Worm (Caenorhabditis elegans): ENCODE results near the gene str-228.

The str-228 gene

DNA sequence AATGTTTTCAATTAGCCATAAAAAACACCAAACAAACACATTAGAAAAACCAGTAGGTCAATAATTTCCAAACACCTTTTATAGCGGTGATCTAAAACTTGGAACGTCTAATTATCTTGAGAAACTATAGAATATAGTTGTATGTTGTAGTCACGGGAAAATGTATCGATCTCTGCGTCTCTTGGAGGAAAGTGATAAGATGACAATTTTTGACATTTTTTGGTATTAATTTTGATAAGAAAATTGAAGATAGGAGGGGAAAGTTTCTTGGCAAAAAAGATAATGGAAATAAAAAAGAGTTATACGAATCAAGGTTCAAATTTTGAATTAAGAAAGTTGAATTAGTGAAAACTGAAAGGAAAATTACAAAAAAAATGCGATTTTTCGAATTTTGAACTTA, 4.2 kb upstream of the str-228 start:
- TF ChIP-seq fkh-4 (tag; optimal IDR thresholded peaks at IDR 0.05; ENCODE audit: borderline replicate concordance) (no peak), pqm-1 (tag; optimal IDR thresholded peaks at IDR 0.05) (peak; percentile 47), nhr-90 (tag; optimal IDR thresholded peaks at IDR 0.05; ENCODE audit: poor library complexity) (peak; percentile 28), hpl-2 (GFP tag; optimal IDR thresholded peaks at IDR 0.05) (no peak), lin-35 (GFP tag; optimal IDR thresholded peaks at IDR 0.05) (peak in 1 of 2 experiments; percentile 28), unc-98 (GFP tag; IDR thresholded peaks at IDR 0.05) (no peak), ceh-8 (GFP tag; optimal IDR thresholded peaks at IDR 0.05) (no peak), sptf-1 (tag; optimal IDR thresholded peaks at IDR 0.05) (no peak), nhr-20 (tag; optimal IDR thresholded peaks at IDR 0.05) (peak; percentile 84), vab-15 (tag; optimal IDR thresholded peaks at IDR 0.05) (no peak), unc-30 (tag; optimal IDR thresholded peaks at IDR 0.05) (no peak), nhr-85 (tag) (peak; percentile 74), lir-3 (tag; optimal IDR thresholded peaks at IDR 0.05; ENCODE audit: poor library complexity) (no peak), hlh-17 (GFP tag; optimal IDR thresholded peaks at IDR 0.05; ENCODE audit: borderline replicate concordance) (no peak), nhr-71 (tag; optimal IDR thresholded peaks at IDR 0.05) (no peak), efl-1 (optimal IDR thresholded peaks at IDR 0.05) (no peak), efl-1 (GFP tag; optimal IDR thresholded peaks at IDR 0.05 in 1 of 2) (no peak), efl-3 (GFP tag; optimal IDR thresholded peaks at IDR 0.05) (no peak), lin-14 (GFP tag; optimal IDR thresholded peaks at IDR 0.05) (no peak), ceh-88 (GFP tag; IDR thresholded peaks at IDR 0.05) (no peak), mef-2 (tag; optimal IDR thresholded peaks at IDR 0.05) (no peak), mdl-1 (tag; optimal IDR thresholded peaks at IDR 0.05) (no peak), nhr-76 (tag; optimal IDR thresholded peaks at IDR 0.05) (no peak), blmp-1 (tag; optimal IDR thresholded peaks at IDR 0.05) (peak; percentile 86), nhr-77 (tag; optimal IDR thresholded peaks at IDR 0.05) (no peak), aly-2 (tag; optimal IDR thresholded peaks at IDR 0.05) (no peak), aha-1 (tag; optimal IDR thresholded peaks at IDR 0.05) (no peak), nhr-84 (tag; optimal IDR thresholded peaks at IDR 0.05) (no peak), lin-39 (tag; optimal IDR thresholded peaks at IDR 0.05) (no peak), Y116A8C.19 (tag; optimal IDR thresholded peaks at IDR 0.05; ENCODE audit: borderline replicate concordance) (no peak), tlp-1 (tag; optimal IDR thresholded peaks at IDR 0.05) (peak; percentile 48), C16A3.4 (tag; optimal IDR thresholded peaks at IDR 0.05) (no peak), zip-4 (GFP tag; optimal IDR thresholded peaks at IDR 0.05) (no peak), snpc-4 (tag; optimal IDR thresholded peaks at IDR 0.05) (no peak), lin-15B (tag; optimal IDR thresholded peaks at IDR 0.05) (no peak), egl-27 (tag; optimal IDR thresholded peaks at IDR 0.05) (no peak), grh-1 (GFP tag; IDR thresholded peaks at IDR 0.05) (no peak), elt-3 (tag; optimal IDR thresholded peaks at IDR 0.05) (peak in 4 of 6 experiments; percentile 7 to 79 (median 54)), C04F5.9 (tag; optimal IDR thresholded peaks at IDR 0.05) (no peak), mab-9 (GFP tag; IDR thresholded peaks at IDR 0.05) (no peak), mep-1 (tag; optimal IDR thresholded peaks at IDR 0.05) (peak; percentile 0), tbx-2 (tag; optimal IDR thresholded peaks at IDR 0.05) (no peak), dpl-1 (GFP tag; optimal IDR thresholded peaks at IDR 0.05) (peak in 1 of 3 experiments; percentile 17), F16B12.6 (tag; optimal IDR thresholded peaks at IDR 0.05) (no peak), skn-1 (tag; optimal IDR thresholded peaks at IDR 0.05) (peak; percentile 40), nhr-11 (tag; optimal IDR thresholded peaks at IDR 0.05) (no peak), fkh-8 (tag; optimal IDR thresholded peaks at IDR 0.05) (no peak), nhr-28 (tag; optimal IDR thresholded peaks at IDR 0.05) (no peak), elt-2 (tag; optimal IDR thresholded peaks at IDR 0.05) (peak; percentile 91), sox-4 (tag; optimal IDR thresholded peaks at IDR 0.05) (no peak)

Data from whole organism, L1 larva.